Fruit fly (Drosophila melanogaster): ENCODE measurements around the gene PolD2.

- TF ChIP-seq h (optimal IDR thresholded peaks at IDR 0.05) (no peak), psq (optimal IDR thresholded peaks at IDR 0.05) (no peak), Sin3A (optimal IDR thresholded peaks at IDR 0.05) (no peak), ttk (optimal IDR thresholded peaks at IDR 0.05) (no peak), Myc (optimal IDR thresholded peaks at IDR 0.05) (no peak)
These were observed 2.8 kb upstream of the PolD2 start for dm6 chr3L:1772593-1772992.
